Fruit fly (Drosophila melanogaster) whole organism, embryonic: Measurements from ENCODE around the gene CG10274.
A peak's percentile ranks its signal among the peaks of the same experiment; 100 is the strongest.

Source experiments
- Aef1 ChIP-seq: fragments of 200-800 bp; sonication (Bioruptor generic); IDR thresholded peaks from 3 replicates; pipeline ENCODE4 v1.3.6; 2022; ENCODE audit warnings: missing biosample characterization, missing genetic modification characterization
- B-H1 ChIP-seq: fragments of 200-800 bp; sonication (Bioruptor generic); IDR thresholded peaks from 3 replicates; pipeline ENCODE4 v1.3.6; 2022; ENCODE audit warnings: missing biosample characterization, missing genetic modification characterization
- CG10267 ChIP-seq: fragments of 200-800 bp; sonication (Bioruptor generic); optimal IDR thresholded peaks from 2 replicates; lab custom pipeline; 2018; ENCODE audit warnings: missing biosample characterization, mild to moderate bottlenecking, missing genetic modification characterization, moderate library complexity
- CG11085 ChIP-seq: fragments of 200-800 bp; sonication (Bioruptor generic); IDR thresholded peaks from 2 replicates; pipeline ENCODE4 v1.3.6; 2022; ENCODE audit warnings: missing biosample characterization, missing genetic modification characterization
- CG13424 ChIP-seq: fragments of 200-800 bp; sonication (Bioruptor generic); optimal IDR thresholded peaks from 2 replicates; lab custom pipeline; 2019; ENCODE audit warnings: missing biosample characterization, mild to moderate bottlenecking, missing genetic modification characterization, moderate library complexity
- CG13775 ChIP-seq: fragments of 200-800 bp; sonication (Bioruptor generic); optimal IDR thresholded peaks from 3 replicates; lab custom pipeline; 2017; ENCODE audit warnings: missing biosample characterization, mild to moderate bottlenecking, missing genetic modification characterization
- CG15269 ChIP-seq: fragments of 200-800 bp; sonication (Bioruptor generic); optimal IDR thresholded peaks from 2 replicates; lab custom pipeline; 2018; ENCODE audit warnings: missing biosample characterization, mild to moderate bottlenecking, missing genetic modification characterization, moderate library complexity
- CG17361 ChIP-seq: fragments of 200-800 bp; sonication (Bioruptor generic); IDR thresholded peaks from 3 replicates; pipeline ENCODE4 v1.3.6; 2022; ENCODE audit warnings: missing biosample characterization, missing genetic modification characterization
- CG17568 ChIP-seq: fragments of 200-800 bp; sonication (Bioruptor generic); optimal IDR thresholded peaks from 2 replicates; lab custom pipeline; 2018; ENCODE audit warnings: missing biosample characterization, mild to moderate bottlenecking, missing genetic modification characterization, moderate library complexity
- CG17612 ChIP-seq: fragments of 200-800 bp; sonication (Bioruptor generic); IDR thresholded peaks from 2 replicates; pipeline ENCODE4 v1.3.6; 2022; ENCODE audit warnings: missing biosample characterization, missing genetic modification characterization
- CG17912 ChIP-seq: fragments of 200-800 bp; sonication (Bioruptor generic); optimal IDR thresholded peaks from 2 replicates; lab custom pipeline; 2018; ENCODE audit warnings: missing biosample characterization, mild to moderate bottlenecking, missing genetic modification characterization
- CG18476 ChIP-seq: fragments of 200-800 bp; sonication (Bioruptor generic); optimal IDR thresholded peaks from 2 replicates; lab custom pipeline; 2016; ENCODE audit warnings: missing biosample characterization, mild to moderate bottlenecking, missing genetic modification characterization
- CG18764 ChIP-seq: fragments of 200-800 bp; sonication (Bioruptor generic); optimal IDR thresholded peaks from 3 replicates; lab custom pipeline; 2016; ENCODE audit warnings: missing biosample characterization, missing genetic modification characterization
- CG31224 ChIP-seq: fragments of 200-800 bp; sonication (Bioruptor generic); IDR thresholded peaks from 2 replicates; pipeline ENCODE4 v1.3.6; 2022; ENCODE audit warnings: missing biosample characterization, missing genetic modification characterization
- CG31388 ChIP-seq: fragments of 200-800 bp; sonication (Bioruptor generic); optimal IDR thresholded peaks from 2 replicates; lab custom pipeline; 2016; ENCODE audit warnings: missing biosample characterization, missing genetic modification characterization
- CG34422 ChIP-seq: fragments of 200-800 bp; sonication (Bioruptor generic); IDR thresholded peaks from 3 replicates; pipeline ENCODE4 v1.3.6; 2022; ENCODE audit warnings: missing biosample characterization, missing genetic modification characterization
- CG3726 ChIP-seq: fragments of 200-800 bp; sonication (Bioruptor generic); IDR thresholded peaks from 3 replicates; pipeline ENCODE4, ENCODE4 v1.3.6; 2022; ENCODE audit warnings: missing biosample characterization, missing genetic modification characterization
- CG4282 ChIP-seq: fragments of 200-800 bp; sonication (Bioruptor generic); optimal IDR thresholded peaks from 2 replicates; lab custom pipeline; 2016; ENCODE audit warnings: missing biosample characterization, missing genetic modification characterization
- CG6272 ChIP-seq: fragments of 200-800 bp; sonication (Bioruptor generic); IDR thresholded peaks from 2 replicates; pipeline ENCODE4 v1.3.6; 2022; ENCODE audit warnings: missing biosample characterization, missing genetic modification characterization
- CG7556 ChIP-seq: fragments of 200-800 bp; sonication (Bioruptor generic); optimal IDR thresholded peaks from 2 replicates; lab custom pipeline; 2017; ENCODE audit warnings: missing biosample characterization, mild to moderate bottlenecking, missing genetic modification characterization
- CG7928 ChIP-seq: fragments of 200-800 bp; sonication (Bioruptor generic); optimal IDR thresholded peaks from 2 replicates; lab custom pipeline; 2017; ENCODE audit warnings: missing biosample characterization, mild to moderate bottlenecking, missing genetic modification characterization
- CG8359 ChIP-seq: fragments of 200-800 bp; sonication (Bioruptor generic); optimal IDR thresholded peaks from 2 replicates; lab custom pipeline; 2017; ENCODE audit warnings: missing biosample characterization, mild to moderate bottlenecking, missing genetic modification characterization, borderline replicate concordance
- CG8765 ChIP-seq: fragments of 200-800 bp; sonication (Bioruptor generic); IDR thresholded peaks from 2 replicates; pipeline ENCODE4 v1.3.6; 2022; ENCODE audit warnings: missing biosample characterization, missing genetic modification characterization
- Doc3 ChIP-seq: fragments of 200-800 bp; sonication (Bioruptor generic); IDR thresholded peaks from 3 replicates; pipeline ENCODE4 v1.3.6; 2022; ENCODE audit warnings: missing biosample characterization, missing genetic modification characterization; ENCODE audit not compliant: partially characterized antibody
- Gug ChIP-seq: fragments of 200-800 bp; sonication (Bioruptor generic); IDR thresholded peaks from 4 replicates; pipeline ENCODE4 v1.3.6; 2022; ENCODE audit warnings: missing biosample characterization, missing genetic modification characterization
- HHEX ChIP-seq: fragments of 200-800 bp; sonication (Bioruptor generic); optimal IDR thresholded peaks from 3 replicates; lab custom pipeline; 2017; ENCODE audit warnings: missing biosample characterization, mild to moderate bottlenecking, missing genetic modification characterization, missing genetic modification reagents
- HLHmδ ChIP-seq: fragments of 200-800 bp; sonication (Bioruptor generic); optimal IDR thresholded peaks from 2 replicates; lab custom pipeline; 2018; ENCODE audit warnings: missing biosample characterization, mild to moderate bottlenecking, missing genetic modification characterization, moderate library complexity
- Hmr ChIP-seq: fragments of 200-800 bp; sonication (Bioruptor generic); optimal IDR thresholded peaks from 3 replicates; lab custom pipeline; 2017; ENCODE audit warnings: mild to moderate bottlenecking, missing biosample characterization, missing genetic modification reagents, missing genetic modification characterization
- Hmx ChIP-seq: fragments of 200-800 bp; sonication (Bioruptor generic); optimal IDR thresholded peaks from 2 replicates; lab custom pipeline; 2016; ENCODE audit warnings: missing biosample characterization, missing genetic modification characterization
- Hr39 ChIP-seq: fragments of >200 bp; optimal IDR thresholded peaks from 2 replicates; lab custom pipeline; 2017
- Six4 ChIP-seq: fragments of 200-800 bp; sonication (Bioruptor generic); optimal IDR thresholded peaks from 2 replicates; lab custom pipeline; 2016; ENCODE audit warnings: missing biosample characterization, missing genetic modification characterization
- Ssrp ChIP-seq: fragments of 200-800 bp; sonication (Bioruptor generic); optimal IDR thresholded peaks from 2 replicates; lab custom pipeline; 2018; ENCODE audit warnings: missing biosample characterization, mild to moderate bottlenecking, missing genetic modification characterization, moderate library complexity
- Stat92E ChIP-seq, 3 experiments: fragments of >200 bp in 2 of 3; fragments of 200-800 bp in 1 of 3; sonication (Bioruptor generic) in 1 of 3; optimal IDR thresholded peaks; 2 replicates each; lab custom pipeline; 2017 to 2019; ENCODE audit warnings: missing biosample characterization in 3 of 3, missing genetic modification characterization in 3 of 3, mild to moderate bottlenecking in 1 of 3, moderate library complexity in 1 of 3
- TFAM ChIP-seq: fragments of 200-800 bp; sonication (Bioruptor generic); optimal IDR thresholded peaks from 2 replicates; lab custom pipeline; 2017; ENCODE audit warnings: missing biosample characterization, missing genetic modification characterization, inconsistent platforms
- bbx ChIP-seq: fragments of 200-800 bp; sonication (Bioruptor generic); IDR thresholded peaks from 2 replicates; pipeline ENCODE4 v1.3.6; 2022; ENCODE audit warnings: missing biosample characterization, missing genetic modification characterization; ENCODE audit not compliant: partially characterized antibody
- cad ChIP-seq: fragments of >200 bp; optimal IDR thresholded peaks from 2 replicates; lab custom pipeline; 2017; ENCODE audit warnings: missing biosample characterization, missing genetic modification characterization
- chm ChIP-seq: fragments of 200-800 bp; sonication (Bioruptor generic); IDR thresholded peaks from 2 replicates; pipeline ENCODE4 v1.3.6; 2022; ENCODE audit warnings: missing biosample characterization, missing genetic modification characterization
- crp ChIP-seq, 2 experiments: fragments of 200-800 bp; sonication (Bioruptor generic); optimal IDR thresholded peaks; 2 replicates in 1 of 2; 3 replicates in 1 of 2; lab custom pipeline; 2017; ENCODE audit warnings: missing biosample characterization in 2 of 2, missing genetic modification characterization in 2 of 2, mild to moderate bottlenecking in 1 of 2, moderate library complexity in 1 of 2
- dm ChIP-seq: fragments of 200-800 bp; sonication (Bioruptor generic); optimal IDR thresholded peaks from 3 replicates; lab custom pipeline; 2016; ENCODE audit warnings: missing biosample characterization, missing genetic modification characterization
- dmrt11E ChIP-seq: fragments of 200-800 bp; sonication (Bioruptor generic); optimal IDR thresholded peaks from 3 replicates; lab custom pipeline; 2018; ENCODE audit warnings: missing biosample characterization, mild to moderate bottlenecking, missing genetic modification characterization, moderate library complexity
- esg ChIP-seq: fragments of 200-800 bp; sonication (Bioruptor generic); conservative IDR thresholded peaks from 2 replicates; pipeline ENCODE4 v1.3.6; 2022; ENCODE audit warnings: missing biosample characterization, missing genetic modification characterization
- fd96Cb ChIP-seq: fragments of 200-800 bp; sonication (Bioruptor generic); optimal IDR thresholded peaks from 2 replicates; lab custom pipeline; 2018; ENCODE audit warnings: missing biosample characterization, mild to moderate bottlenecking, missing genetic modification characterization, moderate library complexity
- gro ChIP-seq: fragments of 200-800 bp; sonication (Bioruptor generic); optimal IDR thresholded peaks from 2 replicates; lab custom pipeline; 2016; ENCODE audit warnings: missing biosample characterization, missing genetic modification characterization
- gsb ChIP-seq: fragments of 200-800 bp; sonication (Bioruptor generic); IDR thresholded peaks from 2 replicates; pipeline ENCODE4 v1.3.6; 2022; ENCODE audit warnings: missing biosample characterization, missing genetic modification characterization
- hb ChIP-seq: fragments of 200-800 bp; sonication (Bioruptor generic); IDR thresholded peaks from 3 replicates; pipeline ENCODE4 v1.3.6; 2022; ENCODE audit warnings: missing biosample characterization, missing genetic modification characterization; ENCODE audit not compliant: partially characterized antibody
- hkb ChIP-seq, 2 experiments: fragments of 200-800 bp in 1 of 2; fragments of >200 bp in 1 of 2; sonication (Bioruptor generic) in 1 of 2; IDR thresholded peaks in 1 of 2; optimal IDR thresholded peaks in 1 of 2; 2 replicates each; pipeline versions ENCODE4 v1.3.6 to Lab custom; 2017 to 2022; ENCODE audit warnings: missing biosample characterization in 1 of 2, missing genetic modification characterization in 1 of 2
- pum ChIP-seq: fragments of 200-800 bp; sonication (Bioruptor generic); optimal IDR thresholded peaks from 2 replicates; lab custom pipeline; 2016; ENCODE audit warnings: missing biosample characterization, missing genetic modification characterization
- ranshi ChIP-seq: fragments of 200-800 bp; sonication (Bioruptor generic); IDR thresholded peaks from 2 replicates; pipeline ENCODE4 v1.3.6; 2022; ENCODE audit warnings: missing biosample characterization, missing genetic modification characterization
- sisA ChIP-seq: fragments of 200-800 bp; sonication (Bioruptor generic); IDR thresholded peaks from 2 replicates; pipeline ENCODE4 v1.3.6; 2022; ENCODE audit warnings: missing biosample characterization, missing genetic modification characterization

The CG10274 gene

DNA sequence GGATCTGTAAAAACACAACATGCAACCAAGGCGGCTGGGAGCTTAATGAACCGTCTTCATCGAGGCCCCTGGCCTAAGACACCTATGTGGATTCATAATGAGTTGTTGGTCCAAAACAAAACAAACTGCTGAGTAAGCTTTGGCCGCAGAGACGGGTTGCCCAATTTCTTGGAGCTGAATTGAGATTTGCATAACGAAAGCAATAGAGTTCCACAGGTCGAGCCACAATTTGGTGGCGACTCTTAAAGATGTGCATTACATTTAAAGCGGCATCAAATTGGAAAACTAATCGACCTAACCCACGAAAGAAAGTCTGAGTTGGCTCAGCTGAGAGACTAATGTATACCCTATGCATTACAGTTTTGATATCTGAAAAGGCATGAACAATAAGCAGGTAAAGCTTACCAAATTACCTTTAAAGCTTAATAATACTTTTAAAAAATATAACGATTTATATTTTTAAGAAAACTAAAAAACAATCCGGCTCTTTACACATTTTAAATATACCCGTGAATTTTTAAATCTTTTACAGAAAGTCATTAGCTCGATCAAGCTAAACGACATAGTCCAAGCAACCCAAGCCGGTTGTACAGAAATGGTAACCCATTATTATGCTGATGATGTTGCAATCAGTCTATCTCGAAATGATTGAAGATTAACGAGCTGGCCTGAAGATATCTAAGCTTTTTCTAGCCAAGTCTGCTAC lies 24.1 kb downstream of the CG10274 start, which contains the start of gene CG13297 (continued):
- TF ChIP-seq CG17568 = no peak
- TF ChIP-seq cad (GFP tag; lab: Kevin White, UChicago) = no peak
- no peak for TF ChIP-seq CG6272
- no peak for TF ChIP-seq hb
- TF ChIP-seq CG17612 (GFP tag; lab: Robert Waterston, UW) = no peak
- TF ChIP-seq CG7928 (GFP tag; lab: Kevin White, UChicago) = no peak
- peak; percentile 71 for TF ChIP-seq fd96Cb
- TF ChIP-seq ranshi = peak; percentile 21; the same call in 1 of the 2 replicates
- TF ChIP-seq TFAM = no peak
- no peak for TF ChIP-seq CG4282
- TF ChIP-seq Hmr (GFP tag; lab: Kevin White, UChicago) = peak; percentile 6
- peak; percentile 48; the same call in 2 of the 3 replicates for TF ChIP-seq Aef1 (GFP tag; lab: Robert Waterston, UW)
- peak; percentile 68 for TF ChIP-seq Ssrp
- TF ChIP-seq CG11085 (GFP tag; lab: Robert Waterston, UW) = no peak
- no peak for TF ChIP-seq hkb (optimal IDR thresholded peaks at IDR 0.05; lab: Kevin White, UChicago)
- TF ChIP-seq hkb (GFP tag; IDR thresholded peaks at IDR 0.05; lab: Robert Waterston, UW) = peak; percentile 65; the same call in 1 of the 2 replicates
- no peak for TF ChIP-seq gro (GFP tag; lab: Kevin White, UChicago)
- TF ChIP-seq CG17361 = peak; percentile 73
- TF ChIP-seq esg (GFP tag; lab: Robert Waterston, UW) = peak; percentile 61
- no peak for TF ChIP-seq HHEX (GFP tag; lab: Kevin White, UChicago)
- TF ChIP-seq CG15269 = peak; percentile 75
- no peak for TF ChIP-seq CG3726 (GFP tag; lab: Robert Waterston, UW)
- no peak for TF ChIP-seq Gug (GFP tag; lab: Robert Waterston, UW)
- no peak for TF ChIP-seq Six4 (GFP tag; lab: Kevin White, UChicago)
- no peak for TF ChIP-seq gsb
- peak; percentile 55 for TF ChIP-seq sisA (GFP tag; lab: Robert Waterston, UW)
- no peak for TF ChIP-seq Stat92E (GFP tag; optimal IDR thresholded peaks at IDR 0.05; lab: Kevin White, UChicago)
- no peak for TF ChIP-seq CG13775 (GFP tag; lab: Kevin White, UChicago)
- no peak for TF ChIP-seq CG31388 (GFP tag; lab: Kevin White, UChicago)
- TF ChIP-seq CG18764 (GFP tag; lab: Kevin White, UChicago) = no peak
- TF ChIP-seq CG17912 (GFP tag; lab: Kevin White, UChicago) = no peak
- TF ChIP-seq Hmx (GFP tag; lab: Kevin White, UChicago) = no peak
- no peak for TF ChIP-seq crp (GFP tag; optimal IDR thresholded peaks at IDR 0.05; lab: Kevin White, UChicago)
- TF ChIP-seq CG10267 (tag; lab: Kevin White, UChicago) = peak; percentile 50
- TF ChIP-seq dmrt11E (tag; lab: Kevin White, UChicago) = no peak
- TF ChIP-seq Doc3 = no peak
- TF ChIP-seq dm (GFP tag; lab: Kevin White, UChicago) = no peak
- TF ChIP-seq CG13424 (tag; lab: Kevin White, UChicago) = peak; percentile 76
- TF ChIP-seq CG8359 (GFP tag; lab: Kevin White, UChicago) = no peak
- TF ChIP-seq HLHmδ (GFP tag; lab: Kevin White, UChicago) = no peak
- TF ChIP-seq CG31224 (GFP tag; lab: Robert Waterston, UW) = no peak
- TF ChIP-seq bbx (GFP tag; lab: Robert Waterston, UW) = no peak
- TF ChIP-seq chm (GFP tag; lab: Robert Waterston, UW) = no peak
- no peak for TF ChIP-seq CG8765 (GFP tag; lab: Robert Waterston, UW)
- TF ChIP-seq CG7556 (GFP tag; lab: Kevin White, UChicago) = peak; percentile 55
- no peak for TF ChIP-seq Hr39 (lab: Kevin White, UChicago)
- TF ChIP-seq CG34422 (GFP tag; lab: Robert Waterston, UW) = no peak
- TF ChIP-seq B-H1 (GFP tag; lab: Robert Waterston, UW) = peak; percentile 48; the same call in 2 of the 3 replicates
- TF ChIP-seq CG18476 (GFP tag; lab: Kevin White, UChicago) = peak; percentile 32
- no peak for TF ChIP-seq pum (GFP tag; lab: Kevin White, UChicago)
